Worm (Caenorhabditis elegans) whole organism, late embryonic: ENCODE measurements around the gene mrps-34.

Source experiments
- fkh-10 ChIP-seq: fragments of 150-350 bp; optimal IDR thresholded peaks from 2 replicates; lab custom pipeline; 2014; ENCODE audit warnings: missing biosample characterization, missing genetic modification reagents, missing genetic modification characterization
- hlh-15 ChIP-seq: sonication (generic microtip); optimal IDR thresholded peaks from 2 replicates; lab custom pipeline; 2016; ENCODE audit warnings: missing genetic modification characterization, missing compliant biosample characterization
- mec-3 ChIP-seq: sonication (generic microtip); optimal IDR thresholded peaks from 2 replicates; lab custom pipeline; 2016; ENCODE audit warnings: borderline replicate concordance, missing genetic modification characterization, missing compliant biosample characterization
- nfya-1 ChIP-seq: sonication (generic microtip); optimal IDR thresholded peaks from 2 replicates; lab custom pipeline; 2017; ENCODE audit warnings: missing genetic modification characterization, mild to moderate bottlenecking, missing compliant biosample characterization, antibody characterized with exemption, moderate library complexity

ce11 chrIII:4508064-4508905 lies 34.0 kb downstream of the mrps-34 start, which contains the start of the genes cct-5 and F25F2.1:
- TF ChIP-seq nfya-1 (tag; lab: Kevin White, UChicago) = peak; percentile 60
- TF ChIP-seq mec-3 (tag; lab: Kevin White, UChicago) = no peak
- no peak for TF ChIP-seq hlh-15 (tag; lab: Kevin White, UChicago)
- no peak for TF ChIP-seq fkh-10 (GFP tag; lab: Kevin White, UChicago)
